Worm (Caenorhabditis elegans) whole organism, young adult: Measurements from ENCODE around the gene F10E7.11.

Experiments used
- B0035.1 ChIP-seq: sonication (generic microtip); optimal IDR thresholded peaks from 2 replicates; lab custom pipeline; 2016; ENCODE audit warnings: missing genetic modification characterization, mild to moderate bottlenecking, missing compliant biosample characterization, missing genotype, missing genetic modification reagents
- C17E4.6 ChIP-seq: fragments of 200-800 bp; sonication (Bioruptor generic); IDR thresholded peaks from 2 replicates; pipeline ENCODE4 v1.3.6; 2022; ENCODE audit warnings: missing genetic modification reagents, missing genetic modification characterization, missing compliant biosample characterization
- F22D6.2 ChIP-seq: sonication (generic microtip); optimal IDR thresholded peaks from 2 replicates; lab custom pipeline; 2016; ENCODE audit warnings: mild to moderate bottlenecking, missing genetic modification characterization, missing compliant biosample characterization
- F33H1.4 ChIP-seq: fragments of 200-800 bp; sonication (Bioruptor generic); IDR thresholded peaks from 2 replicates; pipeline ENCODE4 v1.3.6; 2022; ENCODE audit warnings: missing genetic modification reagents, missing genetic modification characterization, missing compliant biosample characterization
- F55B11.4 ChIP-seq: sonication (generic microtip); optimal IDR thresholded peaks from 2 replicates; lab custom pipeline; 2016; ENCODE audit warnings: missing compliant biosample characterization, missing genetic modification characterization, borderline replicate concordance; ENCODE audit not compliant: insufficient read depth
- F57A8.1 ChIP-seq: fragments of 200-800 bp; sonication (Bioruptor generic); optimal IDR thresholded peaks from 2 replicates; lab custom pipeline; 2018; ENCODE audit warnings: mild to moderate bottlenecking, missing genetic modification characterization, moderate library complexity, missing compliant biosample characterization
- F57C9.4 ChIP-seq: sonication (generic microtip); optimal IDR thresholded peaks from 2 replicates; lab custom pipeline; 2017; ENCODE audit warnings: mild to moderate bottlenecking, missing genetic modification characterization, missing compliant biosample characterization
- K11D2.4 ChIP-seq: fragments of 200-800 bp; sonication (Bioruptor generic); IDR thresholded peaks from 2 replicates; pipeline ENCODE4 v1.3.6; 2022; ENCODE audit warnings: missing genetic modification reagents, missing genetic modification characterization, missing compliant biosample characterization
- Y67H2A.10 ChIP-seq: fragments of 200-800 bp; sonication (Bioruptor generic); conservative IDR thresholded peaks from 2 replicates; pipeline ENCODE4 v1.3.6; 2022; ENCODE audit warnings: missing genetic modification reagents, missing genetic modification characterization, missing compliant biosample characterization
- ama-1 ChIP-seq, 3 experiments: fragments of 150-350 bp in 1 of 3; sonication (generic microtip) in 2 of 3; optimal IDR thresholded peaks; 2 replicates each; lab custom pipeline; 2014 to 2018; ENCODE audit warnings: missing biosample characterization in 2 of 3, missing genetic modification characterization in 2 of 3, missing genetic modification reagents in 2 of 3
- aptf-3 ChIP-seq: fragments of 200-800 bp; sonication (Bioruptor generic); IDR thresholded peaks from 2 replicates; pipeline ENCODE4 v1.3.6; 2022; ENCODE audit warnings: missing genetic modification characterization, missing compliant biosample characterization
- atf-7 ChIP-seq: sonication (generic microtip); optimal IDR thresholded peaks from 2 replicates; lab custom pipeline; 2017; ENCODE audit warnings: mild to moderate bottlenecking, missing genetic modification characterization, missing compliant biosample characterization
- attf-3 ChIP-seq: fragments of 200-800 bp; sonication (Bioruptor generic); conservative IDR thresholded peaks from 2 replicates; pipeline ENCODE4 v1.3.6; 2022; ENCODE audit warnings: missing genetic modification reagents, missing genetic modification characterization, missing compliant biosample characterization
- attf-5 ChIP-seq: fragments of 200-800 bp; sonication (Bioruptor generic); optimal IDR thresholded peaks from 2 replicates; lab custom pipeline; 2018; ENCODE audit warnings: mild to moderate bottlenecking, missing genetic modification characterization, missing compliant biosample characterization
- bed-1 ChIP-seq: fragments of 200-800 bp; sonication (Bioruptor generic); IDR thresholded peaks from 2 replicates; pipeline ENCODE4 v1.3.6; 2022; ENCODE audit warnings: missing genetic modification reagents, missing genetic modification characterization, missing compliant biosample characterization
- ccch-3 ChIP-seq: fragments of 200-800 bp; sonication (Bioruptor generic); optimal IDR thresholded peaks from 2 replicates; lab custom pipeline; 2018; ENCODE audit warnings: mild to moderate bottlenecking, missing genetic modification characterization, missing compliant biosample characterization
- cebp-2 ChIP-seq: fragments of 200-800 bp; sonication (Bioruptor generic); IDR thresholded peaks from 2 replicates; pipeline ENCODE4 v1.3.6; 2022; ENCODE audit warnings: missing genetic modification characterization, missing compliant biosample characterization
- ceh-100 ChIP-seq: fragments of 200-800 bp; sonication (Bioruptor generic); IDR thresholded peaks from 2 replicates; pipeline ENCODE4 v1.3.6; 2022; ENCODE audit warnings: missing genetic modification reagents, missing genetic modification characterization, missing compliant biosample characterization
- ceh-40 ChIP-seq: fragments of 200-800 bp; sonication (Bioruptor generic); IDR thresholded peaks from 2 replicates; pipeline ENCODE4 v1.3.6; 2022; ENCODE audit warnings: missing genetic modification characterization, missing compliant biosample characterization
- ceh-58 ChIP-seq: fragments of 200-800 bp; sonication (Bioruptor generic); IDR thresholded peaks from 2 replicates; pipeline ENCODE4 v1.3.6; 2022; ENCODE audit warnings: missing genetic modification characterization, missing compliant biosample characterization
- dpff-1 ChIP-seq: sonication (generic microtip); optimal IDR thresholded peaks from 2 replicates; lab custom pipeline; 2017; ENCODE audit warnings: mild to moderate bottlenecking, missing genetic modification characterization, missing compliant biosample characterization
- dpl-1 ChIP-seq: fragments of 150-350 bp; optimal IDR thresholded peaks from 2 replicates; lab custom pipeline; 2014; ENCODE audit warnings: missing biosample characterization, missing genetic modification reagents, missing genetic modification characterization
- efl-1 ChIP-seq: fragments of 150-350 bp; optimal IDR thresholded peaks from 2 replicates; lab custom pipeline; 2014; ENCODE audit warnings: missing biosample characterization, missing genetic modification reagents, missing genetic modification characterization
- egl-18 ChIP-seq: fragments of 200-800 bp; sonication (Bioruptor generic); IDR thresholded peaks from 2 replicates; pipeline ENCODE4 v1.3.6; 2022; ENCODE audit warnings: missing genetic modification reagents, missing genetic modification characterization, missing compliant biosample characterization
- egl-44 ChIP-seq: fragments of 200-800 bp; sonication (Bioruptor generic); IDR thresholded peaks from 2 replicates; pipeline ENCODE4 v1.3.6; 2022; ENCODE audit warnings: missing genetic modification reagents, missing genetic modification characterization, missing compliant biosample characterization
- ets-4 ChIP-seq: fragments of 200-800 bp; sonication (Bioruptor generic); optimal IDR thresholded peaks from 2 replicates; lab custom pipeline; 2018; ENCODE audit warnings: mild to moderate bottlenecking, missing genetic modification characterization, missing compliant biosample characterization
- him-1 ChIP-seq: sonication (generic microtip); optimal IDR thresholded peaks from 2 replicates; lab custom pipeline; 2016; ENCODE audit warnings: missing genotype, missing genetic modification reagents, missing genetic modification characterization, missing compliant biosample characterization
- hlh-12 ChIP-seq: sonication (generic microtip); optimal IDR thresholded peaks from 2 replicates; lab custom pipeline; 2016; ENCODE audit warnings: missing genetic modification characterization, missing compliant biosample characterization
- hlh-26 ChIP-seq: fragments of 200-800 bp; sonication (Bioruptor generic); conservative IDR thresholded peaks from 2 replicates; pipeline ENCODE4 v1.3.6; 2022; ENCODE audit warnings: missing genetic modification reagents, missing genetic modification characterization, missing compliant biosample characterization
- mes-4 ChIP-seq: sonication (generic microtip); optimal IDR thresholded peaks from 2 replicates; lab custom pipeline; 2016; ENCODE audit warnings: missing genotype, missing genetic modification characterization, missing compliant biosample characterization
- nfyb-1 ChIP-seq: fragments of 200-800 bp; sonication (Bioruptor generic); IDR thresholded peaks from 2 replicates; pipeline ENCODE4 v1.3.6; 2022; ENCODE audit warnings: missing genetic modification reagents, missing genetic modification characterization, missing compliant biosample characterization
- nhr-27 ChIP-seq: fragments of 200-800 bp; sonication (Bioruptor generic); optimal IDR thresholded peaks from 2 replicates; lab custom pipeline; 2018; ENCODE audit warnings: mild to moderate bottlenecking, missing genetic modification characterization, moderate library complexity, missing compliant biosample characterization
- rec-8 ChIP-seq, 2 experiments: sonication (generic microtip); optimal IDR thresholded peaks; 2 replicates each; lab custom pipeline; 2016; ENCODE audit warnings: mild to moderate bottlenecking in 2 of 2, missing genetic modification characterization in 2 of 2, missing genetic modification reagents in 2 of 2, missing genotype in 2 of 2, missing biosample characterization in 1 of 2, missing compliant biosample characterization in 1 of 2, moderate library complexity in 1 of 2
- repo-1 ChIP-seq: sonication (generic microtip); optimal IDR thresholded peaks from 2 replicates; lab custom pipeline; 2017; ENCODE audit warnings: mild to moderate bottlenecking, missing genetic modification characterization, missing compliant biosample characterization
- sea-2 ChIP-seq: fragments of 200-800 bp; sonication (Bioruptor generic); IDR thresholded peaks from 2 replicates; pipeline ENCODE4 v1.3.6; 2022; ENCODE audit warnings: missing genetic modification characterization, missing compliant biosample characterization
- snpc-1.1 ChIP-seq: sonication (generic microtip); optimal IDR thresholded peaks from 2 replicates; lab custom pipeline; 2017; ENCODE audit warnings: missing genetic modification characterization, mild to moderate bottlenecking, missing compliant biosample characterization, antibody characterized with exemption, moderate library complexity, missing genotype, missing genetic modification reagents; ENCODE audit not compliant: insufficient read depth
- snpc-1.3 ChIP-seq: sonication (generic microtip); optimal IDR thresholded peaks from 2 replicates; lab custom pipeline; 2017; ENCODE audit warnings: missing genetic modification characterization, mild to moderate bottlenecking, missing compliant biosample characterization, antibody characterized with exemption, moderate library complexity, missing genotype, missing genetic modification reagents; ENCODE audit not compliant: insufficient read depth
- snpc-3.4 ChIP-seq: sonication (generic microtip); optimal IDR thresholded peaks from 2 replicates; lab custom pipeline; 2017; ENCODE audit warnings: missing genetic modification characterization, mild to moderate bottlenecking, missing compliant biosample characterization, antibody characterized with exemption, moderate library complexity, missing genotype, missing genetic modification reagents
- sptf-2 ChIP-seq: fragments of 200-800 bp; sonication (Bioruptor generic); optimal IDR thresholded peaks from 2 replicates; lab custom pipeline; 2018; ENCODE audit warnings: mild to moderate bottlenecking, missing genetic modification characterization, missing compliant biosample characterization
- tbp1 ChIP-seq: fragments of 200-800 bp; sonication (Bioruptor generic); optimal IDR thresholded peaks from 2 replicates; lab custom pipeline; 2018; ENCODE audit warnings: mild to moderate bottlenecking, missing genetic modification characterization, missing compliant biosample characterization
- unc-62 ChIP-seq: fragments of 150-350 bp; optimal IDR thresholded peaks from 2 replicates; lab custom pipeline; 2014; ENCODE audit warnings: missing biosample characterization, missing genetic modification reagents, missing genetic modification characterization
- zfh-2 ChIP-seq: fragments of 200-800 bp; sonication (Bioruptor generic); conservative IDR thresholded peaks from 2 replicates; pipeline ENCODE4 v1.3.6; 2022; ENCODE audit warnings: missing genetic modification reagents, missing genetic modification characterization, missing compliant biosample characterization
- zim-3 ChIP-seq: sonication (generic microtip); optimal IDR thresholded peaks from 2 replicates; lab custom pipeline; 2017; ENCODE audit warnings: mild to moderate bottlenecking, missing genetic modification characterization, moderate library complexity, missing compliant biosample characterization
- ztf-22 ChIP-seq: fragments of 200-800 bp; sonication (Bioruptor generic); optimal IDR thresholded peaks from 2 replicates; lab custom pipeline; 2018; ENCODE audit warnings: mild to moderate bottlenecking, missing genetic modification characterization, moderate library complexity, missing compliant biosample characterization
- ztf-26 ChIP-seq: sonication (generic microtip); optimal IDR thresholded peaks from 2 replicates; lab custom pipeline; 2017; ENCODE audit warnings: missing genetic modification characterization, missing compliant biosample characterization
- ztf-28 ChIP-seq: fragments of 200-800 bp; sonication (Bioruptor generic); IDR thresholded peaks from 2 replicates; pipeline ENCODE4 v1.3.6; 2022; ENCODE audit warnings: missing genetic modification reagents, missing genetic modification characterization, missing compliant biosample characterization
- ztf-3 ChIP-seq: fragments of 200-800 bp; sonication (Bioruptor generic); optimal IDR thresholded peaks from 2 replicates; lab custom pipeline; 2018; ENCODE audit warnings: mild to moderate bottlenecking, missing genetic modification characterization, missing compliant biosample characterization
- ztf-6 ChIP-seq: fragments of 200-800 bp; sonication (Bioruptor generic); IDR thresholded peaks from 2 replicates; pipeline ENCODE4 v1.3.6; 2022; ENCODE audit warnings: missing genetic modification reagents, missing genetic modification characterization, missing compliant biosample characterization

Gene F10E7.11

ce11 chrII:7122661-7123418 lies at the start of gene F10E7.11:
Gene F10E7.11 (minus strand): TSS chrII:7122892.
- TF ChIP-seq B0035.1 (no peak), attf-3 (GFP tag; lab: Robert Waterston, UW) (0 out of 2 replicates have a peak, but pooled peaks have one; percentile 39), F55B11.4 (tag; lab: Kevin White, UChicago) (no peak), nfyb-1 (GFP tag; lab: Robert Waterston, UW) (no peak), ztf-28 (no peak), snpc-3.4 (tag; lab: Kevin White, UChicago) (peak; percentile 5), him-1 (tag; lab: Kevin White, UChicago) (no peak), repo-1 (no peak), sea-2 (GFP tag; lab: Robert Waterston, UW) (no peak), zim-3 (tag; lab: Kevin White, UChicago) (no peak), ets-4 (no peak), unc-62 (GFP tag; lab: Kevin White, UChicago) (no peak), ztf-6 (GFP tag; lab: Robert Waterston, UW) (no peak), nhr-27 (no peak), rec-8 (tag; optimal IDR thresholded peaks at IDR 0.05; lab: Kevin White, UChicago) (no peak), ceh-100 (GFP tag; lab: Robert Waterston, UW) (peak; percentile 63), ccch-3 (GFP tag; lab: Kevin White, UChicago) (no peak), ceh-40 (GFP tag; lab: Robert Waterston, UW) (no peak), snpc-1.3 (no peak), F57C9.4 (tag; lab: Kevin White, UChicago) (no peak), egl-44 (GFP tag; lab: Robert Waterston, UW) (no peak), tbp1 (GFP tag; lab: Kevin White, UChicago) (no peak), attf-5 (GFP tag; lab: Kevin White, UChicago) (peak; percentile 21), ama-1 (optimal IDR thresholded peaks at IDR 0.05; lab: Kevin White, UChicago) (no peak), ama-1 (GFP tag; optimal IDR thresholded peaks at IDR 0.05; lab: Kevin White, UChicago) (no peak), dpl-1 (no peak), sptf-2 (no peak), F33H1.4 (GFP tag; lab: Robert Waterston, UW) (no peak), ceh-58 (GFP tag; lab: Robert Waterston, UW) (no peak), dpff-1 (tag; lab: Kevin White, UChicago) (no peak), cebp-2 (GFP tag; lab: Robert Waterston, UW) (no peak), mes-4 (tag; lab: Kevin White, UChicago) (no peak), efl-1 (GFP tag; lab: Kevin White, UChicago) (no peak), atf-7 (tag; lab: Kevin White, UChicago) (no peak), aptf-3 (GFP tag; lab: Robert Waterston, UW) (no peak), K11D2.4 (GFP tag; lab: Robert Waterston, UW) (peak; percentile 58; the same call in 1 of the 2 replicates), F22D6.2 (tag; lab: Kevin White, UChicago) (no peak), ztf-22 (no peak), hlh-12 (tag; lab: Kevin White, UChicago) (no peak), Y67H2A.10 (GFP tag; lab: Robert Waterston, UW) (no peak), egl-18 (GFP tag; lab: Robert Waterston, UW) (no peak), ztf-26 (tag; lab: Kevin White, UChicago) (no peak), zfh-2 (GFP tag; lab: Robert Waterston, UW) (peak; percentile 92), F57A8.1 (no peak), ztf-3 (no peak), C17E4.6 (no peak), hlh-26 (GFP tag; lab: Robert Waterston, UW) (no peak), snpc-1.1 (no peak), bed-1 (GFP tag; lab: Robert Waterston, UW) (no peak)
